Fruit fly (Drosophila melanogaster) whole organism, prepupa: ENCODE measurements around the gene crn.

Source experiments
- Blimp-1 ChIP-seq: fragments of 200-800 bp; sonication (Bioruptor generic); optimal IDR thresholded peaks from 3 replicates; lab custom pipeline; 2017; ENCODE audit warnings: missing biosample characterization, missing genetic modification characterization, mild to moderate bottlenecking, moderate library complexity, missing genetic modification reagents
- CG10669 ChIP-seq: fragments of 200-800 bp; sonication (Bioruptor generic); optimal IDR thresholded peaks from 3 replicates; lab custom pipeline; 2018; ENCODE audit warnings: missing biosample characterization, mild to moderate bottlenecking, missing genetic modification characterization, moderate library complexity
- CG11762 ChIP-seq: fragments of 200-800 bp; sonication (Bioruptor generic); optimal IDR thresholded peaks from 3 replicates; lab custom pipeline; 2016; ENCODE audit warnings: missing biosample characterization, missing genetic modification characterization; ENCODE audit not compliant: insufficient read depth
- CG11902 ChIP-seq: fragments of 200-800 bp; sonication (Bioruptor generic); optimal IDR thresholded peaks from 3 replicates; lab custom pipeline; 2016; ENCODE audit warnings: missing biosample characterization, missing genetic modification characterization
- CG15336 ChIP-seq: fragments of 200-800 bp; sonication (Bioruptor generic); IDR thresholded peaks from 2 replicates; pipeline ENCODE4 v1.3.6; 2022; ENCODE audit warnings: missing biosample characterization, missing genetic modification characterization
- CG1621 ChIP-seq: fragments of 200-800 bp; sonication (Bioruptor generic); optimal IDR thresholded peaks from 3 replicates; lab custom pipeline; 2018; ENCODE audit warnings: missing biosample characterization, mild to moderate bottlenecking, missing genetic modification characterization
- CG16779 ChIP-seq: fragments of 200-800 bp; sonication (Bioruptor generic); optimal IDR thresholded peaks from 3 replicates; lab custom pipeline; 2017; ENCODE audit warnings: missing biosample characterization, mild to moderate bottlenecking, missing genetic modification characterization
- CG3032 ChIP-seq: fragments of 200-800 bp; optimal IDR thresholded peaks from 2 replicates; lab custom pipeline; 2019; ENCODE audit warnings: missing biosample characterization, mild to moderate bottlenecking, missing genetic modification characterization, moderate library complexity
- CG31627 ChIP-seq: fragments of 200-800 bp; sonication (Bioruptor generic); optimal IDR thresholded peaks from 3 replicates; lab custom pipeline; 2016; ENCODE audit warnings: missing biosample characterization, missing genetic modification characterization
- CG32006 ChIP-seq: fragments of 200-800 bp; sonication (Bioruptor generic); optimal IDR thresholded peaks from 3 replicates; lab custom pipeline; 2017; ENCODE audit warnings: missing biosample characterization, mild to moderate bottlenecking, missing genetic modification characterization
- CG3919 ChIP-seq: fragments of 200-800 bp; sonication (Bioruptor generic); optimal IDR thresholded peaks from 3 replicates; lab custom pipeline; 2016; ENCODE audit warnings: missing biosample characterization, missing genetic modification characterization
- CG4318 ChIP-seq: fragments of 200-800 bp; sonication (Bioruptor generic); optimal IDR thresholded peaks from 3 replicates; lab custom pipeline; 2017; ENCODE audit warnings: missing biosample characterization, mild to moderate bottlenecking, missing genetic modification characterization
- CG6163 ChIP-seq: fragments of 200-800 bp; sonication (Bioruptor generic); IDR thresholded peaks from 3 replicates; pipeline ENCODE4 v1.3.6; 2022; ENCODE audit warnings: missing biosample characterization, missing genetic modification characterization
- CG6276 ChIP-seq: fragments of 200-800 bp; sonication (Bioruptor generic); optimal IDR thresholded peaks from 2 replicates; lab custom pipeline; 2017; ENCODE audit warnings: missing biosample characterization, mild to moderate bottlenecking, missing genetic modification characterization
- CG6792 ChIP-seq: fragments of 200-800 bp; sonication (Bioruptor generic); optimal IDR thresholded peaks from 3 replicates; lab custom pipeline; 2016; ENCODE audit warnings: missing biosample characterization, missing genetic modification characterization
- CG6808 ChIP-seq: fragments of 200-800 bp; sonication (Bioruptor generic); optimal IDR thresholded peaks from 3 replicates; lab custom pipeline; 2017; ENCODE audit warnings: missing biosample characterization, missing genetic modification characterization, mild to moderate bottlenecking, moderate library complexity, missing genetic modification reagents
- CG7368 ChIP-seq: fragments of 200-800 bp; sonication (Bioruptor generic); optimal IDR thresholded peaks from 3 replicates; lab custom pipeline; 2016; ENCODE audit warnings: missing biosample characterization, missing genetic modification characterization
- CG8119 ChIP-seq: fragments of 200-800 bp; sonication (Bioruptor generic); IDR thresholded peaks from 3 replicates; pipeline ENCODE4 v1.3.6; 2022; ENCODE audit warnings: missing biosample characterization, missing genetic modification characterization
- CG9139 ChIP-seq: fragments of 200-800 bp; sonication (Bioruptor generic); optimal IDR thresholded peaks from 3 replicates; lab custom pipeline; 2017; ENCODE audit warnings: missing biosample characterization, mild to moderate bottlenecking, missing genetic modification characterization
- Eip75B ChIP-seq: fragments of 200-800 bp; sonication (Bioruptor generic); optimal IDR thresholded peaks from 3 replicates; lab custom pipeline; 2016; ENCODE audit warnings: missing biosample characterization, missing genetic modification characterization
- Ets21C ChIP-seq: fragments of 200-800 bp; sonication (Bioruptor generic); optimal IDR thresholded peaks from 3 replicates; lab custom pipeline; 2016; ENCODE audit warnings: missing biosample characterization, missing genetic modification characterization
- Ets96B ChIP-seq: fragments of 200-800 bp; optimal IDR thresholded peaks from 2 replicates; lab custom pipeline; 2019; ENCODE audit warnings: missing biosample characterization, mild to moderate bottlenecking, missing genetic modification characterization, moderate library complexity
- Gug ChIP-seq: fragments of 200-800 bp; sonication (Bioruptor generic); IDR thresholded peaks from 2 replicates; pipeline ENCODE4 v1.3.6; 2022; ENCODE audit warnings: missing biosample characterization, missing genetic modification characterization
- Hr4 ChIP-seq: fragments of 200-800 bp; sonication (Bioruptor generic); optimal IDR thresholded peaks from 3 replicates; lab custom pipeline; 2016; ENCODE audit warnings: missing biosample characterization, missing genetic modification characterization
- Lpt ChIP-seq: fragments of 200-800 bp; sonication (Bioruptor generic); optimal IDR thresholded peaks from 3 replicates; lab custom pipeline; 2016; ENCODE audit warnings: missing biosample characterization, missing genetic modification characterization
- Met ChIP-seq: fragments of 200-800 bp; sonication (Bioruptor generic); optimal IDR thresholded peaks from 3 replicates; lab custom pipeline; 2016; ENCODE audit warnings: missing biosample characterization, missing genetic modification characterization
- Smox ChIP-seq: fragments of 200-800 bp; sonication (Bioruptor generic); optimal IDR thresholded peaks from 3 replicates; lab custom pipeline; 2016; ENCODE audit warnings: missing biosample characterization, missing genetic modification characterization
- Sox102F ChIP-seq: fragments of 200-800 bp; sonication (Bioruptor generic); optimal IDR thresholded peaks from 2 replicates; lab custom pipeline; 2016; ENCODE audit warnings: missing biosample characterization, mild to moderate bottlenecking, missing genetic modification characterization
- Sox15 ChIP-seq: fragments of 200-800 bp; sonication (Bioruptor generic); optimal IDR thresholded peaks from 3 replicates; lab custom pipeline; 2016; ENCODE audit warnings: missing biosample characterization, missing genetic modification characterization
- achi ChIP-seq: fragments of 200-800 bp; sonication (Bioruptor generic); optimal IDR thresholded peaks from 3 replicates; lab custom pipeline; 2016; ENCODE audit warnings: missing biosample characterization, missing genetic modification characterization
- acj6 ChIP-seq: fragments of 200-800 bp; sonication (Bioruptor generic); optimal IDR thresholded peaks from 3 replicates; lab custom pipeline; 2016; ENCODE audit warnings: missing biosample characterization, missing genetic modification characterization
- cyc ChIP-seq: fragments of 200-800 bp; sonication (Bioruptor generic); optimal IDR thresholded peaks from 3 replicates; lab custom pipeline; 2016; ENCODE audit warnings: missing biosample characterization, missing genetic modification characterization
- dac ChIP-seq: fragments of 200-800 bp; sonication (Bioruptor generic); optimal IDR thresholded peaks from 2 replicates; lab custom pipeline; 2017; ENCODE audit warnings: missing biosample characterization, mild to moderate bottlenecking, missing genetic modification characterization
- eg ChIP-seq: fragments of 200-800 bp; sonication (Bioruptor generic); IDR thresholded peaks from 3 replicates; pipeline ENCODE4 v1.3.6; 2022; ENCODE audit warnings: missing biosample characterization, missing genetic modification characterization
- esn ChIP-seq: fragments of 200-800 bp; sonication (Bioruptor generic); optimal IDR thresholded peaks from 2 replicates; lab custom pipeline; 2016; ENCODE audit warnings: missing biosample characterization, mild to moderate bottlenecking, missing genetic modification characterization, moderate library complexity
- fd59A ChIP-seq: fragments of 200-800 bp; sonication (Bioruptor generic); optimal IDR thresholded peaks from 2 replicates; lab custom pipeline; 2017; ENCODE audit warnings: missing biosample characterization, mild to moderate bottlenecking, missing genetic modification characterization, missing genetic modification reagents
- fd85E ChIP-seq: fragments of 200-800 bp; sonication (Bioruptor generic); optimal IDR thresholded peaks from 3 replicates; lab custom pipeline; 2016; ENCODE audit warnings: missing biosample characterization, missing genetic modification characterization
- fkh ChIP-seq: fragments of 200-800 bp; sonication (Bioruptor generic); optimal IDR thresholded peaks from 3 replicates; lab custom pipeline; 2017; ENCODE audit warnings: missing biosample characterization, mild to moderate bottlenecking, missing genetic modification characterization, moderate library complexity
- lz ChIP-seq: fragments of 200-800 bp; sonication (Bioruptor generic); optimal IDR thresholded peaks from 3 replicates; lab custom pipeline; 2016; ENCODE audit warnings: missing biosample characterization, missing genetic modification characterization
- net ChIP-seq: fragments of 200-800 bp; sonication (Bioruptor generic); optimal IDR thresholded peaks from 3 replicates; lab custom pipeline; 2016; ENCODE audit warnings: missing biosample characterization, missing genetic modification characterization
- pdm3 ChIP-seq: fragments of 200-800 bp; sonication (Bioruptor generic); optimal IDR thresholded peaks from 3 replicates; lab custom pipeline; 2016; ENCODE audit warnings: missing biosample characterization, missing genetic modification characterization
- salr ChIP-seq, 2 experiments: fragments of 200-800 bp; sonication (Bioruptor generic); optimal IDR thresholded peaks; 3 replicates each; lab custom pipeline; 2016 to 2018; ENCODE audit warnings: missing biosample characterization in 2 of 2, missing genetic modification characterization in 2 of 2, mild to moderate bottlenecking in 1 of 2
- spab ChIP-seq: fragments of 200-800 bp; sonication (Bioruptor generic); optimal IDR thresholded peaks from 2 replicates; lab custom pipeline; 2017; ENCODE audit warnings: missing biosample characterization, mild to moderate bottlenecking, missing genetic modification characterization, missing genetic modification reagents
- svp ChIP-seq: fragments of 200-800 bp; sonication (Bioruptor generic); peaks from one replicate; lab custom pipeline; 2016; ENCODE audit warnings: missing biosample characterization, missing genetic modification characterization
- topi ChIP-seq: fragments of 200-800 bp; sonication (Bioruptor generic); optimal IDR thresholded peaks from 3 replicates; lab custom pipeline; 2016; ENCODE audit warnings: missing biosample characterization, missing genetic modification characterization

Gene crn

DNA sequence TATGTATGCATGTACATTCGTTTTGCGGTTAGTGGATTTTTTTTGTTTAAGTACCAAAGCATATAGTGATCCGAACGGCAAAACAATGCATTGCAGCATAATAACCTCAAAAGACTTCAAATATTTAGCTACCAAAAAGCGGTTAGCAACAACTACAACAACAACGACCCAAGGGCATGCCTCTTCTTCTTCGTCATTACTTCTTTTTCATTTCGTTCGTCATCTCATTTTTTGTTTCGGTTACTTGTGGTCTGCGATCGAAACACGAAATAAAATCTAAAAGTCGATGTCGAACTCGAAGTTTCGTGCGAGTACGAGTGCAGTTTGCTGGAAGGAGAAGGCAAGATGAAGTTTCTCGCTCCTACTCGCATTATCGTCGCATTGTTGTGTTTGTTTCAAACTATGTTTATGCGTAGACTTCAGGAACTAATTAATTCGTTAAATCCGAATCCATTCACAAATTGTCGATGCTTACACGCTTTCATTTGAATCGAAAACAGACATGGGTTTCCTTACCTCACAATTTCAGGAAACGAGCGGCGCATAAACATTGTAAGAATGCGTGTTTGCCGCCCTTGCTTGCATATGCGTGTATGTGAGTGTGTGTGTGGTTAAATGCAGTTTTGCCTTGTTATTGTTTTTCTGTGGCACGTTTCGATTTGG, 49.1 kb upstream of the crn start (continued):
- peak; percentile 94 for TF ChIP-seq esn
- TF ChIP-seq pdm3 (GFP tag; lab: Kevin White, UChicago): peak; percentile 93
- TF ChIP-seq CG11902 (GFP tag; lab: Kevin White, UChicago): peak; percentile 76
- TF ChIP-seq topi (GFP tag; lab: Kevin White, UChicago): peak; percentile 96
- peak; percentile 91 for TF ChIP-seq CG6792 (GFP tag; lab: Kevin White, UChicago)
- peak; percentile 83 for TF ChIP-seq CG9139 (GFP tag; lab: Kevin White, UChicago)
- peak; percentile 85 for TF ChIP-seq CG6808 (GFP tag; lab: Kevin White, UChicago)
- peak; percentile 87 for TF ChIP-seq fd85E (GFP tag; lab: Kevin White, UChicago)
- peak; percentile 94 for TF ChIP-seq cyc (GFP tag; lab: Kevin White, UChicago)
- peak; percentile 85 for TF ChIP-seq CG8119 (GFP tag; lab: Robert Waterston, UW)
- peak; percentile 93 for TF ChIP-seq net (GFP tag; lab: Kevin White, UChicago)
- TF ChIP-seq CG15336: peak; percentile 90
- peak; percentile 93 for TF ChIP-seq CG1621 (tag; lab: Kevin White, UChicago)
- peak; percentile 95 for TF ChIP-seq CG10669
- TF ChIP-seq Gug (GFP tag; lab: Robert Waterston, UW): peak; percentile 87

DNA sequence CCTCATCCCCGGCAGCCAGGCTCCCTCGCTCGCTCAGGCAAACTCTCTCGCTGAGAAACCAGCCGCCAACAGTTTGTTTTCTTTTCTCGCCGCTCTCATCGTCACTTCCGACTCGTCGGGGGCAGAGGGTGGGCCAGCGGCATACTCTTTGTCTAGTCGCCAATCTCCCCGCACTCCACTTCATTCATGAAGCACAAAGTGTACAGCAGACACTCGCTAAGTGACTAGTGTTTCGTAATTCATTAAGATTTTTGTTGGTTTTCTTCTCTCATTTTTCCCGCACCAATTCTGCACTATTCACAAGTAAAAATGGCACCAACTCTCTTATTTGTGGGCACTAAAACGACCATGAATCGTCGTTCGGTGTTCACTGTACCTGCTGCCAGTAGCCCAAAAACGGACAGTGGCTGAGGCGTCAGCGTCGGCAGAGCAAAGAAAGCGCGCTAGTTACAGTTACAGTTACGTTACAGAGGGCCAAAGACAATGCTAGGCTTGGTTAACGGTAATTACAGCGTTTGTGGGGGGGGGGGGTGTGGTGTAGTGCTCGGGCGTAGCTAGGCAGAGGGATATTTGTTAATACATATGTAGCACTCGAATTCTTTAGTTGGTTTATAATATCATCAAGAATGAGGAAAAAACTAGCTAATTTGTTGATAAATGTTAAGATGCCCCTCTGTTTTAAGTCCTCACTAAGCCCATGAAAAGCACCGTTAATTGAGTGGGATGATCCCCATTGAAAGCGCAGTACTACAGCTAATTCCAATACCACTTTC, 47.8 kb upstream of the crn start:
- TF ChIP-seq fd59A (GFP tag; lab: Kevin White, UChicago): peak; percentile 88
- peak; percentile 95 for TF ChIP-seq CG6792 (GFP tag; lab: Kevin White, UChicago)
- TF ChIP-seq net (GFP tag; lab: Kevin White, UChicago): peak; percentile 94
- TF ChIP-seq pdm3 (GFP tag; lab: Kevin White, UChicago): peak; percentile 98
- peak; percentile 92 for TF ChIP-seq Met (GFP tag; lab: Kevin White, UChicago)
- peak; percentile 72 for TF ChIP-seq fd85E (GFP tag; lab: Kevin White, UChicago)
- TF ChIP-seq CG8119 (GFP tag; lab: Robert Waterston, UW): peak; percentile 96
- TF ChIP-seq Eip75B (GFP tag; lab: Kevin White, UChicago): peak; percentile 94
- peak; percentile 93 for TF ChIP-seq achi (GFP tag; lab: Kevin White, UChicago)
- TF ChIP-seq CG6163 (GFP tag; lab: Robert Waterston, UW): peak; percentile 97
- TF ChIP-seq CG16779 (tag; lab: Kevin White, UChicago): peak; percentile 90
- peak; percentile 95 for TF ChIP-seq acj6 (GFP tag; lab: Kevin White, UChicago)
- TF ChIP-seq Blimp-1 (GFP tag; lab: Kevin White, UChicago): peak; percentile 46
- peak; percentile 88 for TF ChIP-seq Smox
- TF ChIP-seq salr (GFP tag; optimal IDR thresholded peaks at IDR 0.05; lab: Kevin White, UChicago): peak; percentile 88 to 93
- peak; percentile 86 for TF ChIP-seq fkh (GFP tag; lab: Kevin White, UChicago)
- TF ChIP-seq Ets96B: peak; percentile 91
- TF ChIP-seq topi (GFP tag; lab: Kevin White, UChicago): peak; percentile 93
- peak; percentile 88 for TF ChIP-seq Ets21C (GFP tag; lab: Kevin White, UChicago)
- TF ChIP-seq CG1621 (tag; lab: Kevin White, UChicago): peak; percentile 91
- peak; percentile 91 for TF ChIP-seq Sox102F
- peak; percentile 97 for TF ChIP-seq eg (GFP tag; lab: Robert Waterston, UW)
- peak; percentile 95 for TF ChIP-seq CG3919 (GFP tag; lab: Kevin White, UChicago)
- TF ChIP-seq Lpt (GFP tag; lab: Kevin White, UChicago): peak; percentile 95
- peak; percentile 91 for TF ChIP-seq Sox15 (GFP tag; lab: Kevin White, UChicago)
- peak; percentile 94 for TF ChIP-seq lz (GFP tag; lab: Kevin White, UChicago)
- peak; percentile 93 for TF ChIP-seq cyc (GFP tag; lab: Kevin White, UChicago)
- TF ChIP-seq CG32006 (GFP tag; lab: Kevin White, UChicago): peak; percentile 98
- TF ChIP-seq CG6808 (GFP tag; lab: Kevin White, UChicago): peak; percentile 82
- TF ChIP-seq CG11762 (GFP tag; lab: Kevin White, UChicago): peak; percentile 75
- TF ChIP-seq CG4318 (GFP tag; lab: Kevin White, UChicago): peak; percentile 96
- peak; percentile 85 for TF ChIP-seq spab (GFP tag; lab: Kevin White, UChicago)
- peak; percentile 90 for TF ChIP-seq esn
- peak; percentile 93 for TF ChIP-seq Gug (GFP tag; lab: Robert Waterston, UW)
- peak; percentile 99 for TF ChIP-seq Hr4
- TF ChIP-seq dac: peak; percentile 97
- peak; percentile 93 for TF ChIP-seq CG31627 (GFP tag; lab: Kevin White, UChicago)
- TF ChIP-seq CG3032 (tag; lab: Kevin White, UChicago): peak; percentile 91
- peak; percentile 95 for TF ChIP-seq CG7368
- peak; percentile 94 for TF ChIP-seq CG6276 (GFP tag; lab: Kevin White, UChicago)
- TF ChIP-seq svp (GFP tag; lab: Kevin White, UChicago): peak; percentile 94
